Fruit fly (Drosophila melanogaster): ENCODE results near the gene Rpt2.
A peak's percentile ranks its signal among the peaks of the same experiment; 100 is the strongest.

The Rpt2 gene

DNA sequence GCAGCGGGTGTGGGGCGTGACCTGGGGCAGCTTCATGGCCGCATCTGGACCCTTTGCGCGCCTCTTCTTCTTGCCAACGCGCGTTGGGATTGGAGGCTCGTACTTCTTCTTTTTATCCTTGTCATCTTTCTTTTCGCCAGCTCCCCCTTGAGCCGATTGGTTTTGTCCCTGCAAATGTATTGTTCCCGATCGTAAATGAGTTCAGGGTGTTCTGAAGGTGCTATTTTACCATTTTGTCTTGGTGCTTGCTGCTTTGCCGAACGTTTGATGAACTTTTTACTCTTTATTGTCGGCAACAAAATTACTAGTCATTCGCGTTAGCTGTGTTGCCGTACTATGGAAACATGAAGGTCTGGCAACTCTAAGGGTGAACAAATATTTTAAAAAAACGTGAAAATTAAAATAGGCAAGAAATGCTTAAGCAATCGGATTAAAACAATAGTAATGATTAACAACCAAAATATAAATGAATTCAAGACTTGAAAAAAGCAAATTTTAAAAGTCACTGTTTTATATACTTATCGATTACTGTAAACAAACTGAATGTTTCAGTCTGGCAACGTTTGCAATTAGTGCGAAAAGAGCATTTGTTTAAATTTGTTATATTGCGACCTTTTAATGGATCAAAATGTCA, at the start of gene Rpt2, which contains the start of gene CG13599 (continued):
- peak; percentile 8; the same call in 1 of the 2 replicates for TF ChIP-seq ato (GFP tag; IDR thresholded peaks at IDR 0.05; ENCODE audit: partially characterized antibody)
- TF ChIP-seq CG13287 (GFP tag; IDR thresholded peaks at IDR 0.05; ENCODE audit: partially characterized antibody) = peak; percentile 70; the same call in 1 of the 2 replicates
- no peak for TF ChIP-seq tin (GFP tag; optimal IDR thresholded peaks at IDR 0.05)
- TF ChIP-seq CG7928 (GFP tag; optimal IDR thresholded peaks at IDR 0.05) = no peak
- TF ChIP-seq HLH4C (GFP tag; IDR thresholded peaks at IDR 0.05; ENCODE audit: partially characterized antibody) = peak; percentile 45; the same call in 1 of the 3 replicates
- no peak for TF ChIP-seq CG11696 (GFP tag; IDR thresholded peaks at IDR 0.05)
- TF ChIP-seq CG17568 (GFP tag; optimal IDR thresholded peaks at IDR 0.05) = peak; percentile 68
- no peak for TF ChIP-seq CG13775 (GFP tag; optimal IDR thresholded peaks at IDR 0.05)
- peak; percentile 34 for TF ChIP-seq lilli (GFP tag; optimal IDR thresholded peaks at IDR 0.05)
- no peak for TF ChIP-seq dan (GFP tag; IDR thresholded peaks at IDR 0.05)
- no peak for TF ChIP-seq Kr (GFP tag; optimal IDR thresholded peaks at IDR 0.05)
- no peak for TF ChIP-seq CG1832 (GFP tag; optimal IDR thresholded peaks at IDR 0.05)
- TF ChIP-seq Abd-B (GFP tag; optimal IDR thresholded peaks at IDR 0.05) = no peak
- peak; percentile 63 for TF ChIP-seq unc-4 (GFP tag; IDR thresholded peaks at IDR 0.05; ENCODE audit: partially characterized antibody)
- peak; percentile 52; the same call in 1 of the 3 replicates for TF ChIP-seq knrl (GFP tag; IDR thresholded peaks at IDR 0.05; ENCODE audit: partially characterized antibody)
- no peak for TF ChIP-seq D (optimal IDR thresholded peaks at IDR 0.05)
- TF ChIP-seq D (GFP tag; optimal IDR thresholded peaks at IDR 0.05) = no peak
- TF ChIP-seq CHES-1-like (GFP tag; optimal IDR thresholded peaks at IDR 0.05) = peak; percentile 66
- TF ChIP-seq Atf6 (GFP tag; IDR thresholded peaks at IDR 0.05) = no peak
- peak; percentile 33 for TF ChIP-seq CG33213 (GFP tag; optimal IDR thresholded peaks at IDR 0.05)
- TF ChIP-seq CG31365 (tag; optimal IDR thresholded peaks at IDR 0.05) = no peak
- TF ChIP-seq CG12769 (tag; optimal IDR thresholded peaks at IDR 0.05) = no peak
- peak; percentile 12 for TF ChIP-seq Fer1 (GFP tag; optimal IDR thresholded peaks at IDR 0.05)
- no peak for TF ChIP-seq CG6175 (GFP tag; IDR thresholded peaks at IDR 0.05)
- no peak for TF ChIP-seq salm (tag; optimal IDR thresholded peaks at IDR 0.05)
- TF ChIP-seq Fer2 (tag; optimal IDR thresholded peaks at IDR 0.05) = no peak
- 0 out of 3 replicates have a peak, but pooled peaks have one; percentile 44 for TF ChIP-seq vnd (GFP tag; IDR thresholded peaks at IDR 0.05; ENCODE audit: partially characterized antibody)
- peak; percentile 11 for TF ChIP-seq gcm (GFP tag; optimal IDR thresholded peaks at IDR 0.05)
- TF ChIP-seq Dip3 (GFP tag; optimal IDR thresholded peaks at IDR 0.05) = no peak
- TF ChIP-seq zen (tag; optimal IDR thresholded peaks at IDR 0.05) = peak; percentile 36
- no peak for TF ChIP-seq pnt (GFP tag; optimal IDR thresholded peaks at IDR 0.05)
- TF ChIP-seq Nf-YB (GFP tag; optimal IDR thresholded peaks at IDR 0.05) = no peak
- TF ChIP-seq chn (GFP tag; optimal IDR thresholded peaks at IDR 0.05) = no peak
- peak; percentile 49 for TF ChIP-seq kay (GFP tag; optimal IDR thresholded peaks at IDR 0.05)
- peak; percentile 67 for TF ChIP-seq Dref (GFP tag; IDR thresholded peaks at IDR 0.05)
- peak; percentile 26 for TF ChIP-seq CG8924 (tag; optimal IDR thresholded peaks at IDR 0.05)
- 0 out of 2 replicates have a peak, but pooled peaks have one; percentile 23 for TF ChIP-seq inv (GFP tag; IDR thresholded peaks at IDR 0.05; ENCODE audit: partially characterized antibody)
- peak; percentile 78 for TF ChIP-seq CG31441 (GFP tag; IDR thresholded peaks at IDR 0.05)
- TF ChIP-seq pzg (GFP tag; optimal IDR thresholded peaks at IDR 0.05) = peak; percentile 87
- TF ChIP-seq dmrt11E (tag; optimal IDR thresholded peaks at IDR 0.05) = peak; percentile 17
- TF ChIP-seq Pdp1 (GFP tag; optimal IDR thresholded peaks at IDR 0.05) = peak in 1 of 2 experiments; percentile 13
- peak; percentile 72 for TF ChIP-seq stwl (tag; optimal IDR thresholded peaks at IDR 0.05)
- TF ChIP-seq CG34422 (GFP tag; IDR thresholded peaks at IDR 0.05) = peak; percentile 56; the same call in 1 of the 3 replicates
- no peak for TF ChIP-seq CG10654 (GFP tag; optimal IDR thresholded peaks at IDR 0.05)
- TF ChIP-seq MBD-R2 (GFP tag; IDR thresholded peaks at IDR 0.05) = peak; percentile 74
- TF ChIP-seq kni (GFP tag; optimal IDR thresholded peaks at IDR 0.05) = no peak
- TF ChIP-seq bab2 (GFP tag; optimal IDR thresholded peaks at IDR 0.05) = peak; percentile 6
- TF ChIP-seq CG12299 (tag; optimal IDR thresholded peaks at IDR 0.05) = peak; percentile 41
- TF ChIP-seq ro (GFP tag; IDR thresholded peaks at IDR 0.05) = no peak

All from whole organism, embryonic.